Worm (Caenorhabditis elegans): Measurements from ENCODE around the gene col-142.

ce11 chrV:6831539-6831938 lies 562 bp downstream of the col-142 start:
- no peak for TF ChIP-seq dao-5 (tag; optimal IDR thresholded peaks at IDR 0.05)
- TF ChIP-seq him-1 (tag; optimal IDR thresholded peaks at IDR 0.05), result no peak
- TF ChIP-seq W03F9.2 (tag; optimal IDR thresholded peaks at IDR 0.05), result no peak
